In genomic region chr3L:10909612-10910011, dm6 we compare ENCODE assay signal across 3 fruit fly cellular contexts.
TF ChIP-seq lines count a peak whose summit lies in the region.

No protein-coding gene starts in this region.

- no peak for TF ChIP-seq CTCF in whole organism, embryonic (GFP tag; optimal IDR thresholded peaks at IDR 0.05; lab: Kevin White, UChicago)

TF ChIP-seq in whole organism, embryonic, 481 proteins besides CTCF, POLR2A, EP300 and RAD21:
- TF ChIP-seq sens (GFP tag; lab: Kevin White, UChicago) (peak; percentile 20), gcm (GFP tag; optimal IDR thresholded peaks at IDR 0.05; lab: Kevin White, UChicago) (no peak), B-H1 (GFP tag; IDR thresholded peaks at IDR 0.05; lab: Robert Waterston, UW) (no peak)

TF ChIP-seq in whole organism, prepupa, 60 proteins besides CTCF, POLR2A, EP300 and RAD21:
- peak; percentile 40 for TF ChIP-seq CG10631 (GFP tag; optimal IDR thresholded peaks at IDR 0.05; lab: Kevin White, UChicago)
- TF ChIP-seq CG8119 (GFP tag; IDR thresholded peaks at IDR 0.05; lab: Robert Waterston, UW) = peak; percentile 44; the same call in 1 of the 3 replicates
- no peak for TF ChIP-seq CG3032 (tag; optimal IDR thresholded peaks at IDR 0.05; lab: Kevin White, UChicago)
- TF ChIP-seq OdsH (GFP tag; optimal IDR thresholded peaks at IDR 0.05; lab: Kevin White, UChicago) = no peak
- TF ChIP-seq CG6163 (GFP tag; IDR thresholded peaks at IDR 0.05; lab: Robert Waterston, UW) = peak; percentile 58
- TF ChIP-seq Eip78C (GFP tag; lab: Kevin White, UChicago) = peak; percentile 55
- TF ChIP-seq CG32006 (GFP tag; optimal IDR thresholded peaks at IDR 0.05; lab: Kevin White, UChicago) = peak; percentile 28
- no peak for TF ChIP-seq CG9139 (GFP tag; optimal IDR thresholded peaks at IDR 0.05; lab: Kevin White, UChicago)
- TF ChIP-seq Sox102F (GFP tag; optimal IDR thresholded peaks at IDR 0.05; lab: Kevin White, UChicago) = no peak
- TF ChIP-seq CG6808 (GFP tag; optimal IDR thresholded peaks at IDR 0.05; lab: Kevin White, UChicago) = no peak

TF ChIP-seq in whole organism, pupa, 21 proteins besides CTCF, POLR2A, EP300 and RAD21:
- TF ChIP-seq CG4496 (GFP tag; IDR thresholded peaks at IDR 0.05; lab: Robert Waterston, UW) (no peak), CG8159 (tag; optimal IDR thresholded peaks at IDR 0.05; lab: Kevin White, UChicago) (peak; percentile 19), CG8301 (tag; optimal IDR thresholded peaks at IDR 0.05; lab: Kevin White, UChicago) (no peak), fd96Ca (GFP tag; IDR thresholded peaks at IDR 0.05; lab: Robert Waterston, UW) (no peak), CG14655 (GFP tag; optimal IDR thresholded peaks at IDR 0.05; lab: Kevin White, UChicago) (peak; percentile 5), gl (tag; optimal IDR thresholded peaks at IDR 0.05; lab: Kevin White, UChicago) (no peak), D1 (tag; optimal IDR thresholded peaks at IDR 0.05; lab: Kevin White, UChicago) (no peak), CG15710 (tag; optimal IDR thresholded peaks at IDR 0.05; lab: Kevin White, UChicago) (no peak), CG9948 (tag; optimal IDR thresholded peaks at IDR 0.05; lab: Kevin White, UChicago) (no peak), Snoo (tag; optimal IDR thresholded peaks at IDR 0.05; lab: Kevin White, UChicago) (no peak), EcR (GFP tag; optimal IDR thresholded peaks at IDR 0.05; lab: Kevin White, UChicago) (no peak), CG17806 (tag; optimal IDR thresholded peaks at IDR 0.05; lab: Kevin White, UChicago) (no peak), Ets98B (GFP tag; IDR thresholded peaks at IDR 0.05; lab: Robert Waterston, UW) (no peak), CG13204 (GFP tag; optimal IDR thresholded peaks at IDR 0.05; lab: Kevin White, UChicago) (no peak), rn (GFP tag; IDR thresholded peaks at IDR 0.05; lab: Robert Waterston, UW) (no peak)
